Worm (Caenorhabditis elegans) whole organism, early embryonic: ENCODE measurements around the gene math-49.
"Not testable (repeated sequence)": the region's sequence is repeated elsewhere in the genome, so short reads cannot be mapped to it uniquely, and the experiment has no call there.

ENCODE experiments used
- B0310.2 ChIP-seq: sonication (generic microtip); optimal IDR thresholded peaks from 2 replicates; lab custom pipeline; 2016; ENCODE audit warnings: mild to moderate bottlenecking, missing genetic modification characterization, missing compliant biosample characterization
- F13C5.2 ChIP-seq: sonication (generic microtip); optimal IDR thresholded peaks from 2 replicates; lab custom pipeline; 2017; ENCODE audit warnings: mild to moderate bottlenecking, missing genetic modification characterization, inconsistent platforms, missing compliant biosample characterization
- aly-1 ChIP-seq: sonication (generic microtip); optimal IDR thresholded peaks from 2 replicates; lab custom pipeline; 2016; ENCODE audit warnings: missing genetic modification characterization, missing compliant biosample characterization
- ama-1 ChIP-seq: fragments of 150-350 bp; optimal IDR thresholded peaks from 2 replicates; lab custom pipeline; 2014
- ceh-13 ChIP-seq: fragments of 200-800 bp; sonication (Bioruptor generic); optimal IDR thresholded peaks from 2 replicates; lab custom pipeline; 2018; ENCODE audit warnings: mild to moderate bottlenecking, missing genetic modification characterization, missing compliant biosample characterization
- ceh-36 ChIP-seq: sonication (generic microtip); optimal IDR thresholded peaks from 2 replicates; lab custom pipeline; 2016; ENCODE audit warnings: missing genetic modification characterization, inconsistent platforms, missing compliant biosample characterization
- ets-7 ChIP-seq: sonication (generic microtip); optimal IDR thresholded peaks from 2 replicates; lab custom pipeline; 2016; ENCODE audit warnings: missing genotype, missing genetic modification characterization, missing compliant biosample characterization
- flt-1 ChIP-seq: fragments of 200-800 bp; sonication (Bioruptor generic); IDR thresholded peaks from 2 replicates; pipeline ENCODE4 v1.3.6; 2022; ENCODE audit warnings: missing genetic modification characterization, missing compliant biosample characterization
- hmbx-1 ChIP-seq: sonication (generic microtip); optimal IDR thresholded peaks from 2 replicates; lab custom pipeline; 2016; ENCODE audit warnings: mild to moderate bottlenecking, missing genetic modification characterization, missing compliant biosample characterization
- hmg-4 ChIP-seq: fragments of 200-800 bp; sonication (Bioruptor generic); optimal IDR thresholded peaks from 2 replicates; lab custom pipeline; 2018; ENCODE audit warnings: mild to moderate bottlenecking, missing genetic modification characterization, missing compliant biosample characterization
- hnd-1 ChIP-seq: sonication (generic microtip); optimal IDR thresholded peaks from 2 replicates; lab custom pipeline; 2016; ENCODE audit warnings: missing genetic modification characterization, missing compliant biosample characterization
- pes-1 ChIP-seq: fragments of 200-800 bp; sonication (Bioruptor generic); IDR thresholded peaks from 2 replicates; pipeline ENCODE4 v1.3.6; 2022; ENCODE audit warnings: missing genetic modification reagents, missing genetic modification characterization, missing compliant biosample characterization
- scrt-1 ChIP-seq: fragments of 200-800 bp; sonication (Bioruptor generic); IDR thresholded peaks from 2 replicates; pipeline ENCODE4 v1.3.6; 2022; ENCODE audit warnings: missing genetic modification characterization, missing compliant biosample characterization
- sea-1 ChIP-seq: fragments of 200-800 bp; sonication (Bioruptor generic); conservative IDR thresholded peaks from 2 replicates; pipeline ENCODE4 v1.3.6; 2022; ENCODE audit warnings: missing genetic modification characterization, missing compliant biosample characterization
- tbx-11 ChIP-seq: fragments of 200-800 bp; sonication (Bioruptor generic); IDR thresholded peaks from 2 replicates; pipeline ENCODE4 v1.3.6; 2022; ENCODE audit warnings: missing genetic modification characterization, missing compliant biosample characterization
- tbx-37 ChIP-seq: fragments of 200-800 bp; sonication (Bioruptor generic); conservative IDR thresholded peaks from 2 replicates; pipeline ENCODE4 v1.3.6; 2022; ENCODE audit warnings: missing genetic modification reagents, missing genetic modification characterization, missing compliant biosample characterization
- tra-4 ChIP-seq: sonication (generic microtip); optimal IDR thresholded peaks from 2 replicates; lab custom pipeline; 2017; ENCODE audit warnings: missing genetic modification characterization, missing compliant biosample characterization

math-49 gene

DNA sequence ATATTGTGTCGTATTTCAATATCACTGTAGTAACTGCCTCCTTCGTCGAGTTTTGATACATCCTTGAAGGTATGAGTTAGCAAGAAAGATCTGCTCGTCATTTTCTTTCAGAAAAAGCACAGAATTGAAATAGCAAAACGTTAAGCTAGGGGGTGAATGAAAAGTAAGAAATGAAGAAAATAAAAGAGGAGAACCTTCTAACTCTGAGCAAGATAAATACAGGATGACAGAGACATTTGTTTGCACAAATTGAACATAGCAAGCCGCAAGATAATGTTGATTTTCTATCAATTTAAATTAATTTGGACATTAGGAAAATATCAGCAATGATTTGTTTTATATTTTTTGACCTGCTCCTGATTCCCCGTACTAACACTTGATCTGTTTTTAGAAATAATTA lies at the start of gene math-49:
Gene math-49, minus strand, starts transcription at position 101 of the 400 bp plus-strand sequence.
- not testable (repeated sequence) for TF ChIP-seq B0310.2 (tag; lab: Kevin White, UChicago); hmbx-1 (tag; lab: Kevin White, UChicago); tbx-37 (GFP tag; lab: Robert Waterston, UW)

DNA sequence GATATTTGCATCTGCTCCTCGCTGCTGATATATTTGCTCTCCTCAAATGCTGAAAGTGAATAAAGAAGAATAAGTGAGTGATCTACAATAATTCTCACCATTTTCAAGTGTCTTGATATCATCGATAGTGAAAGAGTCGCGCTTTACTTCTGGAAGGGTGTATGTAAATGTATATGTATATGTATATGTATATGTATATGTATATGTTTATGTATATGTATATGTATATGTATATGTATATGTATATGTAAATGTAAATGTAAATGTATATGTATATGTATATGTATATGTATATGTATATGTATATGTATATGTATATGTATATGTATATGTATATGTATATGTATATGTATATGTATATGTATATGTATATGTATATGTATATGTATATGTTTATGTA lies 45.3 kb upstream of the math-49 start, which contains the start of gene ceh-84:
Gene ceh-84, minus strand, starts transcription at position 101 of the 400 bp plus-strand sequence.
- TF ChIP-seq scrt-1 (GFP tag; lab: Robert Waterston, UW); sea-1 (GFP tag; lab: Robert Waterston, UW); hmbx-1 (tag; lab: Kevin White, UChicago): not testable (repeated sequence)

DNA sequence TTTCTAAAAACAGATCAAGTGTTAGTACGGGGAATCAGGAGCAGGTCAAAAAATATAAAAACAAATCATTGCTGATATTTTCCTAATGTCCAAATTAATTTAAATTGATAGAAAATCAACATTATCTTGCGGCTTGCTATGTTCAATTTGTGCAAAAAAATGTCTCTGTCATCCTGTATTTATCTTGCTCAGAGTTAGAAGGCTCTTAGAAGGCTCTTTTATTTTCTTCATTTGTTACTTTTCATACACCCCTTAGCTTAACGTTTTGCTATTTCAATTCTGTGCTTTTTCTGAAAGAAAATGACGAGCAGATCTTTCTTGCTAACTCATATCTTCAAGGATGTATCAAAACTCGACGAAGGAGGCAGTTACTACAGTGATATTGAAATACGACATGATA lies 43.1 kb upstream of the math-49 start, which contains the start of gene math-19:
Gene math-19, plus strand, starts transcription at position 301 of the 400 bp plus-strand sequence.
- TF ChIP-seq tbx-37 (GFP tag; lab: Robert Waterston, UW); ceh-13 (GFP tag; lab: Kevin White, UChicago); scrt-1 (GFP tag; lab: Robert Waterston, UW): not testable (repeated sequence)

DNA sequence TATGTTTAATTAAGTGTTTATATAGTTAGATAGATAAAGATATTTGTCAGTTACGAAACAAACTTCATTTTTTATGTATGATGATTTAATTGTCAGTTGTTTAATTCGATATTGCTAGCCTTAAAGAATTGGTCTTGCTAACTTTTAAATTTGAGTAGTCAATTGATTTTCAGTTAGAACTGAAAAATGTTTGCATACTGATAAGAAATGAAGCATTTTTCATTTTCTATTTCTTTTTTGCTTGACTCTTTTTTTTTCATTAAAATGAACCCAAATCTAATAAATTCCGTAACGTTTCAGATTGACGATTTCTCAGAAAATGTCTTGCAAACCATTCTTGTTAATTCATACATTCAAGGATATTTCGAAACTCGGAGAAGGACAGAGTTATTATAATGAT lies 40.8 kb upstream of the math-49 start, which contains the start of gene math-20:
Gene math-20, plus strand, starts transcription at position 301 of the 400 bp plus-strand sequence.
- TF ChIP-seq hmg-4 (GFP tag; lab: Kevin White, UChicago) (no peak), aly-1 (tag; lab: Kevin White, UChicago) (no peak), tra-4 (tag; lab: Kevin White, UChicago) (no peak), hnd-1 (tag; lab: Kevin White, UChicago) (no peak), B0310.2 (tag; lab: Kevin White, UChicago) (no peak)

DNA sequence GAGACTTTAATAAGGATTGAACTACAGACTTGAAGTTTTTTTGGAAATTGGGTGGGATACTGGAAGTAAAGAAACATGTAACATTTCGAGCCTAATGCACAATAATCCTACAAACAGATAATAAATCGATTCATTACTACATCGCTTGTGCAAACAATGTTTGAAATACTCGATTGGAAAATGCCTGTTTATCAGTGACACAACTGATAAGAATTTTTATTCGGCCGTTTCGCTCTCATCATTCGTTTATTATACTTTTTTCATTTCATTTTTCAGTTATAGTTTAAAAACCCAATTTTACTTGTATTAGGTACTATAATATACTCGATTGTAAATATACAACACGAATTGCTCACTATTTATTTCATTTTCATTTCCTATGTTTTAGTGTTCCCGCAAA lies 40.3 kb upstream of the math-49 start:
- TF ChIP-seq aly-1 (tag; lab: Kevin White, UChicago) (no peak), hmg-4 (GFP tag; lab: Kevin White, UChicago) (no peak), F13C5.2 (tag; lab: Kevin White, UChicago) (no peak)

DNA sequence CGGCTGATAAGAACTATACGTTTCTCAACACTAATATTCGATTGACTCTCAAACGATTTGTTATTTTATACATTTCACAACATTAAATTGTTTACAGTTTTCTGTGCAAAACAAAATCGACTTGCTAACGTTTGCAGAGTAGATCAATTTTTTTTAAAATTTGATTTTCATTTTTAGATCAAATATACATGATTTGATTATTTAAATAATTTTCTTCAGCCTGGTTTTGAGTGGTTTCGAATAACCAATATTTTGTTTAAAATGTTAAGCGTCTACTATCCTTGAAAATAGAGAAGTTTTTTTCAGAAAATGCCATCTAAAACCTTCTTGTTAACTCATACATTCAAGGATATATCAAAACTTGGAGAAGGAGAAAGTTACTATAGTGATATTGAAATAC lies 38.3 kb upstream of the math-49 start, which contains the start of gene math-21:
Gene math-21, plus strand, starts transcription at position 301 of the 400 bp plus-strand sequence.
- TF ChIP-seq sea-1 (GFP tag; lab: Robert Waterston, UW) = no peak
- no peak for TF ChIP-seq aly-1 (tag; lab: Kevin White, UChicago)
- TF ChIP-seq F13C5.2 (tag; lab: Kevin White, UChicago) = no peak

DNA sequence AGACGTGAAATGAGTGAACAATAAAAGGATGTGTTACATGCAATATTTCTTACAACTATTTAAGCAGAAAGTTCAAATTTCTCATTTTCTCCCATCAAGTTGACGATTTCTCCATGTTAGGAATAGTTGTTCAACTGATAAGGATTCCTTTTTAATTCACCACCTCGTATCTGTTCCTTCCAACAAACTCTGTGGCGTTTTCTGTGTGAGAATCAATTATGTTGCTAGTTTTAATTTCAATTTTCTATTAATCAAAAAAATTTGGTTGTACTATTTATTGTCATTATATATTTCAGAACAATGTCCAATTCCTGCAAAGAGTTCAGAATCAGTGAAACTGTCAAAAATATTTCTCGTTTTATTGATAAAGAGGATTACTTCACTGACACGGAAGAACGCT lies 33.5 kb upstream of the math-49 start, which contains the start of gene math-44:
Gene math-44, plus strand, starts transcription at position 301 of the 400 bp plus-strand sequence.
- TF ChIP-seq B0310.2 (tag; lab: Kevin White, UChicago) (no peak), aly-1 (tag; lab: Kevin White, UChicago) (no peak), tbx-37 (GFP tag; lab: Robert Waterston, UW) (no peak), flt-1 (no peak), ceh-13 (GFP tag; lab: Kevin White, UChicago) (no peak), scrt-1 (GFP tag; lab: Robert Waterston, UW) (no peak), tra-4 (tag; lab: Kevin White, UChicago) (no peak), sea-1 (GFP tag; lab: Robert Waterston, UW) (no peak), ama-1 (lab: Kevin White, UChicago) (no peak), ceh-36 (tag; lab: Kevin White, UChicago) (no peak), hmbx-1 (tag; lab: Kevin White, UChicago) (no peak), pes-1 (no peak), F13C5.2 (tag; lab: Kevin White, UChicago) (no peak), ets-7 (no peak), hnd-1 (tag; lab: Kevin White, UChicago) (no peak), tbx-11 (GFP tag; lab: Robert Waterston, UW) (no peak), hmg-4 (GFP tag; lab: Kevin White, UChicago) (no peak)

DNA sequence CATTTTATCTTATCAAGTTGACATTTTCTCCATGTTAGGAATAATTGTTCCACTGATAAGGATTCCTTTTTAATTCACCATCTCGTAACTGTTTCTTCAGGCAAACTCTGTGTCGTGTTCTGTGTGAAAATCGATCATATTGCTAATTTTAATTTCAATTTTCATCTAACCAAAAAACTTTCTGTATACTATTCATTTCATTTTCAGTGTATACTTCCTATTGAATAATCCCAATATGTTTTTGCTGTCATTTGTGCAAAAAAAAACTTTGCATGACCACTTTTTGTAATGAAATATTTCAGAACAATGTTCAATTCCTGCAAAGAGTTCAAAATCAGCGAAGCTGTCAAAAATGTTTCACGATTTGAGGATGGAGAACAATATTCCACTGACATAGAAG lies 31.5 kb upstream of the math-49 start, which contains the start of gene Y16E11A.4:
Gene Y16E11A.4, plus strand, starts transcription at position 301 of the 400 bp plus-strand sequence.
- no peak for TF ChIP-seq pes-1
- TF ChIP-seq F13C5.2 (tag; lab: Kevin White, UChicago) = no peak
- TF ChIP-seq ama-1 (lab: Kevin White, UChicago) = no peak
- TF ChIP-seq flt-1 = no peak
- TF ChIP-seq tra-4 (tag; lab: Kevin White, UChicago) = no peak
- no peak for TF ChIP-seq tbx-11 (GFP tag; lab: Robert Waterston, UW)
- TF ChIP-seq ceh-13 (GFP tag; lab: Kevin White, UChicago) = no peak
- TF ChIP-seq hmg-4 (GFP tag; lab: Kevin White, UChicago) = no peak
- no peak for TF ChIP-seq hnd-1 (tag; lab: Kevin White, UChicago)
- TF ChIP-seq sea-1 (GFP tag; lab: Robert Waterston, UW) = no peak
- no peak for TF ChIP-seq ceh-36 (tag; lab: Kevin White, UChicago)
- no peak for TF ChIP-seq tbx-37 (GFP tag; lab: Robert Waterston, UW)
